Fruit fly (Drosophila melanogaster) whole organism: ENCODE results near the gene CG42571.

Source experiments
- CG8478 ChIP-seq: fragments of >200 bp; optimal IDR thresholded peaks from 2 replicates; lab custom pipeline; 2018; ENCODE audit warnings: inconsistent platforms
- Dll ChIP-seq: fragments of >200 bp; optimal IDR thresholded peaks from 2 replicates; lab custom pipeline; 2017
- EcR ChIP-seq, 2 experiments: fragments of >200 bp; optimal IDR thresholded peaks; 2 replicates each; lab custom pipeline; 2017; ENCODE audit warnings: missing biosample characterization in 2 of 2, missing genetic modification characterization in 2 of 2, missing genetic modification reagents in 2 of 2
- pan ChIP-seq: fragments of >200 bp; optimal IDR thresholded peaks from 2 replicates; lab custom pipeline; 2017
- psq ChIP-seq: fragments of >200 bp; optimal IDR thresholded peaks from 2 replicates; lab custom pipeline; 2017
- usp ChIP-seq: fragments of >200 bp; optimal IDR thresholded peaks from 2 replicates; lab custom pipeline; 2017; ENCODE audit warnings: missing biosample characterization, missing genetic modification characterization, mixed read lengths

CG42571 gene

dm6 chr3L:15757851-15758250 is 41.6 kb downstream of the CG42571 start:
- TF ChIP-seq Dll (no peak), CG8478 (lab: Kevin White, UChicago) (no peak), psq (no peak), pan (lab: Kevin White, UChicago) (no peak), EcR (GFP tag; optimal IDR thresholded peaks at IDR 0.05; lab: Kevin White, UChicago) (no peak), usp (GFP tag; lab: Kevin White, UChicago) (no peak)

dm6 chr3L:15758668-15759067 is 42.4 kb downstream of the CG42571 start:
- TF ChIP-seq pan (lab: Kevin White, UChicago) (no peak), CG8478 (lab: Kevin White, UChicago) (no peak), psq (no peak), usp (GFP tag; lab: Kevin White, UChicago) (no peak), EcR (GFP tag; optimal IDR thresholded peaks at IDR 0.05; lab: Kevin White, UChicago) (no peak), Dll (no peak)

- TF ChIP-seq usp (GFP tag; lab: Kevin White, UChicago) (no peak), CG8478 (lab: Kevin White, UChicago) (no peak), EcR (GFP tag; optimal IDR thresholded peaks at IDR 0.05; lab: Kevin White, UChicago) (no peak), Dll (no peak), pan (lab: Kevin White, UChicago) (no peak), psq (no peak)
These were observed 44.2 kb downstream of the CG42571 start for dm6 chr3L:15760467-15760866.

dm6 chr3L:15761918-15762317 is 45.7 kb downstream of the CG42571 start:
- TF ChIP-seq psq, result no peak
- no peak for TF ChIP-seq usp (GFP tag; lab: Kevin White, UChicago)
- TF ChIP-seq CG8478 (lab: Kevin White, UChicago), result no peak
- TF ChIP-seq EcR (GFP tag; optimal IDR thresholded peaks at IDR 0.05; lab: Kevin White, UChicago), result no peak
- no peak for TF ChIP-seq Dll
- no peak for TF ChIP-seq pan (lab: Kevin White, UChicago)

dm6 chr3L:15762449-15763189 is 46.4 kb downstream of the CG42571 start:
- TF ChIP-seq Dll (peak; percentile 53), EcR (GFP tag; optimal IDR thresholded peaks at IDR 0.05; lab: Kevin White, UChicago) (no peak), pan (lab: Kevin White, UChicago) (no peak)

dm6 chr3L:15763190-15763576 is 46.9 kb downstream of the CG42571 start:
- peak; percentile 22 for TF ChIP-seq Dll
- no peak for TF ChIP-seq usp (GFP tag; lab: Kevin White, UChicago)
- TF ChIP-seq pan (lab: Kevin White, UChicago), result no peak
